Worm (Caenorhabditis elegans) whole organism, L4/young adult: ENCODE data around the gene Y110A2AL.3.

Experiments
- W03F9.2 ChIP-seq: fragments of 150-350 bp; optimal IDR thresholded peaks from 2 replicates; lab custom pipeline; 2014; ENCODE audit warnings: missing biosample characterization, missing genetic modification characterization
- dao-5 ChIP-seq: sonication (generic microtip); optimal IDR thresholded peaks from 2 replicates; lab custom pipeline; 2016; ENCODE audit warnings: missing genotype, missing genetic modification characterization, moderate library complexity, missing compliant biosample characterization

DNA sequence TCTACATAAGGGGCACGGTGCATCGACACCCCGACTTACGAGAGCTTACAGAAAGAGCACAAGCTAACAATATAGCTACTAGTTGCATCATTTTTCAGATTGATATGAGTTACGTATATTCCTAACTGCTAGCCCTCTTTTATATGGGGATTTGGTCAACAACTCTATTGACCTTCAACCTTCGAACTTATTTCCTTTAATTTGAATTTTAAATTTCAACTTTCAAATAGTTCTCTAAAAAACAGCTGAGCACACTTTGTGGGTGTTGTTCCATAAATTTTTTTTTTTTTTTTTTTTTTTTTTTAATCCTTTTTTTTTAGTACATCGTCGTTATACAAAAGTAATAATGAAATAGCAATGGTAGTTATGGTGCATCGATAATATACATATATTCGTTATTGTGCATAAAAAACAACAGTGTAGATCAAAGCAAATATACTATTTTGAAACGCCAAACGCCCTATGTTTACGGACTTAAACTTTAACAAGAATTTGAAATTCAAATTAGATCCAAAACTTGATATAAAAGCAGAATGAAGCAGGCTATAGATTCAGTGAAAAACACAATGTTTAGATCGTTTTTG lies at the start of gene Y110A2AL.3, which contains the start of gene Y110A2AL.9:
- TF ChIP-seq W03F9.2 (tag; lab: Kevin White, UChicago) (no peak), dao-5 (no peak)
